Fruit fly (Drosophila melanogaster): Measurements from ENCODE around the gene Six4.

dm6 chr3L:20747299-20747925 is 45.2 kb downstream of the Six4 start:
- TF ChIP-seq NC2β (GFP tag; optimal IDR thresholded peaks at IDR 0.05) (no peak), org-1 (GFP tag; optimal IDR thresholded peaks at IDR 0.05) (no peak), Neu2 (GFP tag; optimal IDR thresholded peaks at IDR 0.05; ENCODE audit: borderline replicate concordance) (no peak), gcm2 (GFP tag; optimal IDR thresholded peaks at IDR 0.05) (no peak), CG10565 (GFP tag; optimal IDR thresholded peaks at IDR 0.05) (no peak), CG32767 (GFP tag; IDR thresholded peaks at IDR 0.05) (no peak), CG9609 (GFP tag; optimal IDR thresholded peaks at IDR 0.05) (no peak), CG5180 (GFP tag; optimal IDR thresholded peaks at IDR 0.05) (no peak), rib (GFP tag; IDR thresholded peaks at IDR 0.05) (no peak), jigr1 (GFP tag; IDR thresholded peaks at IDR 0.05) (no peak), CTCF (GFP tag; optimal IDR thresholded peaks at IDR 0.05) (no peak), ap (GFP tag; IDR thresholded peaks at IDR 0.05) (no peak)

Measured in whole organism, embryonic.